Worm (Caenorhabditis elegans) whole organism, L4/young adult: ENCODE results near the gene K12D12.5.

Experiments used
- dao-5 ChIP-seq: sonication (generic microtip); optimal IDR thresholded peaks from 2 replicates; lab custom pipeline; 2016; ENCODE audit warnings: missing genotype, missing genetic modification characterization, moderate library complexity, missing compliant biosample characterization
- him-1 ChIP-seq: sonication (generic microtip); optimal IDR thresholded peaks from 2 replicates; lab custom pipeline; 2016; ENCODE audit warnings: missing genotype, missing genetic modification reagents, missing genetic modification characterization, missing compliant biosample characterization

DNA sequence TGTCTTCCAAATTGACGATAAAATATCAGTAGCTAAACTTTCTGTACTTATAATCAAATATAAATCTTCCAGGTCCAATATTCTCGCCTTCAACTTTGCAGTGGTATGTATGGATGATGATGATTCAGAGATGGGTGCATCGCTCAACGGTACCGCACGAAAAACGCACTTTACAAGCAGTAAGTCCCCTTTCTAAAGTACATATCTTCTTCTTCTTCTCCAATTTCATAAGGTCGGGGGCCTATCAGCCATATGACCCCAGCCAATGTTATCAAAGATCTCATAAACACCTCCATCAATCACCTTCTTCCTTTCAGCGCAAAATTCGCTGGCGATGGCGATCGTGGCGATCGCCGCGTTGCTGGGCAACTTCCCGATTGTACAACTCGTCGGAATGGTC is 17.4 kb upstream of the K12D12.5 start:
- TF ChIP-seq him-1 (tag; lab: Kevin White, UChicago) (no peak), dao-5 (tag; lab: Kevin White, UChicago) (no peak)
